Worm (Caenorhabditis elegans): ENCODE results near the gene C01G12.5.

The C01G12.5 gene

ce11 chrII:14609297-14609937 lies 22.1 kb upstream of the C01G12.5 start:
- TF ChIP-seq unc-62 (GFP tag; optimal IDR thresholded peaks at IDR 0.05), result no peak

DNA sequence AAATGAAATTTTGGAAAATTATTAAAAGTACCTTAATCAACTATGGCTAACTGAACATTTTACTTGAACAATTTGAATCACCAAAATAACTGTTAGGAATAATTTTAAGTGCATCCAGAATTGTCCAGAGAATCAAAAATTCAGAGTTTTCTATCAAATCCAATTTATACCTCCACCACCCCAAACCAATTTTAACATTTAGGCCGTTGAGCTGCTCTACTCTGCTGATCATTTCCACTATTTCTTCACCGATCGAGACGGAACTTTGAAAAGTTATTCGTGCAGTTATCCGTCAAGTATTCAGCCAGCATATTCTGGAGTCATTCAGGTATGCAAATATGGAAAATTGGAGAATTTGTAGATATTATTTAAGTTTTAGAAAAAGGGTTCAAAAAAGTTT lies 21.2 kb upstream of the C01G12.5 start:
- no peak for TF ChIP-seq unc-62 (GFP tag; optimal IDR thresholded peaks at IDR 0.05)

DNA sequence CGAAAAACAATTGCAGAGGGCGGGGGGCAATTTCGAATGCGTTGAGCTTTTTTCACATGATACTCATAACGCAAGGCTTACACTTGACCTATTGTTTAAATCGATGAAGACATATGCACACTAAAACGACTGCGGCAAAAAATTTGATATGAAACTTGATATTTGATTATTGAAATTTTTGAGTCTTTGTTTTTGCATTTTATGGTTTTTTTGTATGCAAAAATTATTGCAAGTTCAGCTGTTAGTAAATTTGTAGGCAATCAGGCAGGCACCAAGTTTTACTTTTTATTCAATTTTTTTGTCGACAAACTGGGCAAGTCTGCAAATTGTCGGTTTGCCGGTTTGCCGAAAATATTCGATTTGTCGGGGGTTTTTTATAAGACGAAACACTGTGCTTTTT lies 18.9 kb upstream of the C01G12.5 start, which contains the start of gene arl-3:
TSS of gene arl-3 (plus strand) at position 301 of the 400 bp plus-strand sequence.
- no peak for TF ChIP-seq unc-62 (GFP tag; optimal IDR thresholded peaks at IDR 0.05)

ce11 chrII:14605479-14605878 lies 18.2 kb upstream of the C01G12.5 start, which contains the start of gene F19H8.2:
Gene F19H8.2, minus strand, starts transcription at chrII:14605869.
- no peak for TF ChIP-seq unc-62 (GFP tag; optimal IDR thresholded peaks at IDR 0.05)

DNA sequence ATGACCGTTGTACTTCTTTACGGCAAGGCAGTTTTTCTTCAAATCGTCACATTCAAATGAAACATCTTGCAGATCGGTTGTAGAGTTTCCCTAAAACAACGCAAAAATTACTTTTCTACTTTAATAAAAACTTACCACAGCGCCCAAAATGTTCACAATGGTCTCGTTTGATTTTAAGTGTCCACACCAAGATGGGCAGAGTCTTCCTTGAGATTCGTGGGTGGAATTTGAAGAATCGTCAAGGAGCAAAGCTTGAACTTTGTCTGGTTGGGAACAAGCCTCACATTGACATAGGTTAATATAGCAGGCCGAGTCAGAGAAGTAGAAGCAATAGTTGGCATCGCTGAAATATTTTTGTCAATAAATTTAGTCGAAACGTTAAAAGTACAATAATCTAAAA lies 17.7 kb upstream of the C01G12.5 start:
- TF ChIP-seq unc-62 (GFP tag; optimal IDR thresholded peaks at IDR 0.05), result no peak

DNA sequence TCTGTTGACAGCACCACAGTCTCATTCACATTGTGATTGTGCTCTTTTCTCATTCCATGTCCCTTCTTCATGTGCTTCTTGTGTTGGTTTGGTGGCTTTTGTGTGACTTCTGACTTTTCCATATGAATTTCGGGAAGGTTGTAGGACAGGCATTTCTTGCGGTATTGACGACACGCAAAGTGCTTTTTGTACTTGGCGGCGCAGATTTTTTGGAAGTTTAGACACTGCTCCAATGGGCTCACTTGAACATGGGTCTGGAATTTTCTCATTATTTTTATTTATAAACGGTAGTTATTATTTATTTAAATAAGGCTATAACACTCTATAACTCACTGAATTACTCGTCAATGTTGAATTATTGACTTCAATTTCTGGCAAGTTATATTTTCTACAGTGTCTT lies 17.0 kb upstream of the C01G12.5 start:
- TF ChIP-seq unc-62 (GFP tag; optimal IDR thresholded peaks at IDR 0.05), result no peak

DNA sequence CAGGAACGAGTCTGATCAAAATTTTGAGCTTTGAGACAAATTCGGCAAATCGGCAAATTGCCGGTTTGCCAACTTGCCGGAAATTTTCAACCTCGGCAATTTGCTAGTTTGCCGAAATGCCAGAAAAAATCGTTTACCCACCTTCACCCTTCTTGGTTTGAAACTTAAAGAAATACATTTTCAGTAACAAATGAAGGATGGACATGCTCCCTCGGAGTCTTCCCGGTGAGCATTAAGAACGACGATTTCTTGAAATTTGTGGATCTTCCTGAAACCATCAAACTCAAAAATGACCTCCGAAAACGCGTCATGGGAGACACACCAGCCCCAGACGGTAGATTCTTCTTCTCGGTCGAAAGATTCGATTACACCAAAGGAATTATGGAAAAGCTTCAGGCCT lies 15.4 kb upstream of the C01G12.5 start:
- TF ChIP-seq unc-62 (GFP tag; optimal IDR thresholded peaks at IDR 0.05), result no peak

DNA sequence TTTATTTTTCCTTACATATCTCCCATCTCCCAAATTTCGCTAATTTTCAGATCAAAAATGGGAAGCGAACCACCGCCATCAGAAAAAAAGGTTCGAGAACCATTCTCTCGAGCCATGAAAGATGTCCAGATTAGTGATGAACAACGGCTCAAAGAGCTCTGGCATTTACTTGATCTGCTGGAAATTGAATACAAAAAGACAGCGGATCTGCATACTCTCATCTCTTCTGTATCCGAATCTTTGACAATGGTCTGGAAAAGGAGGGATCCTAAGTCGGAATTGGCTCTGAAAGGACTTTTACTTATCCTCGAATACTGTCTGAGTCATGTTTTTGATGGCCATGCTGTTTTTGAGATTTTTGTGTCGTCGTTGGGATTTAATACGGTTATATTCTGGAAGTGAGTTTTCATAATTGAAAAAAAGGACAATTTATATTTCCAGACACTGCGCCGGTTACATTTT lies 13.6 kb upstream of the C01G12.5 start, which contains the start of gene tps-2:
TSS of gene tps-2 (plus strand) at position 51 of the 462 bp plus-strand sequence.
- TF ChIP-seq unc-62 (GFP tag; optimal IDR thresholded peaks at IDR 0.05), result no peak

DNA sequence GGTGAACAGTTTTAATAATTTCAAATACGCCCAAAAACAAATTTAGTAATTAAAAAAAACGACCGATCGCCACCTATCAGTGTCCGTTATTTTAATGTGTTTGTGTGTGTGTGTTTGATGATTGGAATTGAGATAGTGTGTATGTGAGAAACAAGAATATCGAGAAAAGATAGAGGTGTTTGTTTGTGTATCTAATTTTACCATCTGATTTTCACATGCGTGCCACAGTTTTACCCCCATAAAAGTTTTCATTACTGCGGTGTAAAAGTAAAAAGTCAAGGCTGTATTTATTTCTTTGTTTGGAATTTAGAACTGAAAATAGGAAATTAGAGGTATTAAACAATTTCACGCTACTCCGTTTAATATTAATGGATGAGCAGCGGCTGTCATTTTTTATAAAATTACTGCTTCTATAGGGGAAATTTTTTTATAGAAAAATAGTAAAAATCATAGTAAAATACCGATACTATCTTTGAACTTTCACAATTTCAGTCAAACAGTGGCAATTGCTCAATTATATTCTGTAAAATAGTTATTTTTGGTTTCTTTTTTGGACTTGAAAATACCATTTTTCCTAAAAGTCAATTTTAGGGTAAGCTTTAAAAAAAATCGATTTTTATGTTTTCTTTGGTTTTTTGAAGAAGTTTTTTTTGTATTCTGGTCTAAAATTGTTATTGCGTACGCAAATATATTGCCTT lies 12.8 kb upstream of the C01G12.5 start:
- no peak for TF ChIP-seq unc-62 (GFP tag; optimal IDR thresholded peaks at IDR 0.05)

ce11 chrII:14599284-14599862 lies 12.1 kb upstream of the C01G12.5 start:
- TF ChIP-seq unc-62 (GFP tag; optimal IDR thresholded peaks at IDR 0.05), result no peak

DNA sequence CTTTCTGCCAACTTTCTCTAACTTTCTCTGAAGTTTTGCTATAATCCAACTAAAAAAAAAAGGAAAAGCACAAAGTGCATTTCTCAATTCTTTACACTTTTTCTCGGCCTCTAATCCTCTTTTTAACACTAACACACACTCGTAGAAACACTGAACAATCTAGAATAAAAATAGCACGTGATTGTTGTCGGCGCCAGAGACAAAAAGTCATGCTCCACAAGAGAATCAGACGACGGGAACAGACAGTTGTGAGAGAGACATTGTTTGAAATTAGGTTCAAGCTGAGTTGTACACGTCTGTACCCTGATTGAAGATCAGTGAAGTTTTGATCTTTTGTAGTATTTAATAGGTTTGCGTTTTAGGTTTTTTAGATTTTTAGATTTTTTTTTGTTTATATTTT lies 11.1 kb upstream of the C01G12.5 start:
- TF ChIP-seq unc-62 (GFP tag; optimal IDR thresholded peaks at IDR 0.05), result no peak

ce11 chrII:14597788-14598187 lies 10.5 kb upstream of the C01G12.5 start:
- TF ChIP-seq unc-62 (GFP tag; optimal IDR thresholded peaks at IDR 0.05), result no peak

- no peak for TF ChIP-seq unc-62 (GFP tag; optimal IDR thresholded peaks at IDR 0.05)
These were observed 6.0 kb upstream of the C01G12.5 start, which contains the start of gene catp-4 for ce11 chrII:14593281-14593680. Gene catp-4, plus strand, starts transcription at chrII:14593581.

DNA sequence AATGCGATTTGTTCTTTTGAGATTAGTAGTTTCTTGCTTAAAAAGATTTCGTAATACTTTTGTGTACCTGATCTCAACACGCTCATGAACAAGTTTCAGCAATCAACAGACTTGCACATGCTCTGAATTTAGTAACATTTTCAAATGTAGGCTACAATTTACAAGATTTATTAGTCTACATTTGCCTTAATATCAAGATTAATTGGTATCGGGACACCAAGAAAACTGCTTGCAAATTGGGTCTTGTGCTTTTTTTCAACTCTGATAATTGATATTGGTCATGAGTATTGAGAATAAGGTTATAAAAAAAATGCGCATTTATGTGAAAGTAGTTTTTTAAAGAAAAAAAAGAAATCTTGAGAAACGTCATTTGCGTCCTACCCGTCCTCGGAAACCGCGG lies 5.3 kb upstream of the C01G12.5 start:
- no peak for TF ChIP-seq unc-62 (GFP tag; optimal IDR thresholded peaks at IDR 0.05)

- no peak for TF ChIP-seq unc-62 (GFP tag; optimal IDR thresholded peaks at IDR 0.05)
These were observed 4.4 kb upstream of the C01G12.5 start, which contains the start of gene C01G12.7 for ce11 chrII:14591699-14592098. Gene C01G12.7, minus strand, starts transcription at chrII:14591893.

ce11 chrII:14588162-14588561 lies 855 bp upstream of the C01G12.5 start, which contains the start of gene nspb-10:
Gene nspb-10, minus strand, starts transcription at chrII:14588262.
- no peak for TF ChIP-seq unc-62 (GFP tag; optimal IDR thresholded peaks at IDR 0.05)

DNA sequence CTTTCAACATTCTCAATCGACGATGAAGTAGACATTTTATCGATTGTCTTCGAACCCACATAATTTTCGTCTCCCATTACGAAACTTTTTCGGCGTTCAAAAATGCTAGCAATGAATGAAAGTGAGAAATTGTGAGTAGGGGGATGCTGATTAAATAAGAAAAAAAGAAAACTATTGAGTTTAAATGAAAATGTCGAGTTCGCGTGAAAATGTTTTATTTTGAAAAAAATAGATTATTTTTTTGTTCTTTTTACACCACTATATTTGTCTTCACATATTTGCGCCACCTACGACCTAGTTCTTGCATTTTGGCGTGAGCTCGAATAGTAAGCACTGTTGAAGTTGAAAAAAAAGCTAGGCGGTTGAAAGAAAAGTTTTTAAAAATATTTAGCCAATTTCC lies 5.1 kb downstream of the C01G12.5 start, which contains the start of gene C01G12.3:
TSS of gene C01G12.3 (minus strand) at position 101 of the 400 bp plus-strand sequence.
- TF ChIP-seq unc-62 (GFP tag; optimal IDR thresholded peaks at IDR 0.05), result no peak

All from whole organism, dauer.